Worm (Caenorhabditis elegans): ENCODE results near the gene prp-21.
"Not testable (repeated sequence)": the region's sequence is repeated elsewhere in the genome, so short reads cannot be mapped to it uniquely, and the experiment has no call there.

The prp-21 gene

ce11 chrII:441102-441501 is 43.6 kb upstream of the prp-21 start, which contains the start of gene C24H12.1:
Gene C24H12.1, plus strand, starts transcription at chrII:441402.
- TF ChIP-seq Y22D7AL.16 (tag; optimal IDR thresholded peaks at IDR 0.05); T23F11.4 (GFP tag; optimal IDR thresholded peaks at IDR 0.05); madf-2 (tag; optimal IDR thresholded peaks at IDR 0.05): not testable (repeated sequence)

ce11 chrII:454646-455045 is 30.0 kb upstream of the prp-21 start, which contains the start of gene W10D9.1:
Gene W10D9.1, plus strand, starts transcription at chrII:454946.
- not testable (repeated sequence) for TF ChIP-seq sox-4 (tag; optimal IDR thresholded peaks at IDR 0.05); ceh-45 (GFP tag; IDR thresholded peaks at IDR 0.05); ceh-34 (tag; optimal IDR thresholded peaks at IDR 0.05)

ce11 chrII:456371-456770 is 28.3 kb upstream of the prp-21 start:
- TF ChIP-seq Y22D7AL.16 (tag; optimal IDR thresholded peaks at IDR 0.05) = no peak
- no peak for TF ChIP-seq sox-2 (GFP tag; IDR thresholded peaks at IDR 0.05)
- no peak for TF ChIP-seq nfya-1 (tag; optimal IDR thresholded peaks at IDR 0.05)
- TF ChIP-seq mec-3 (tag; optimal IDR thresholded peaks at IDR 0.05; ENCODE audit: borderline replicate concordance) = no peak
- TF ChIP-seq ceh-6 (GFP tag; optimal IDR thresholded peaks at IDR 0.05) = no peak
- TF ChIP-seq eyg-1 (tag; optimal IDR thresholded peaks at IDR 0.05) = no peak
- TF ChIP-seq ceh-31 (tag; optimal IDR thresholded peaks at IDR 0.05) = no peak
- TF ChIP-seq dve-1 (tag; optimal IDR thresholded peaks at IDR 0.05) = no peak
- no peak for TF ChIP-seq ceh-19 (GFP tag; optimal IDR thresholded peaks at IDR 0.05)
- TF ChIP-seq pag-3 (tag; optimal IDR thresholded peaks at IDR 0.05; ENCODE audit: borderline replicate concordance) = no peak
- TF ChIP-seq C38D4.7 (GFP tag; optimal IDR thresholded peaks at IDR 0.05) = no peak

ce11 chrII:457790-458189 is 26.9 kb upstream of the prp-21 start, which contains the start of gene gvd-1:
Gene gvd-1, minus strand, starts transcription at chrII:457890.
- TF ChIP-seq ets-4 (tag; optimal IDR thresholded peaks at IDR 0.05) = no peak
- TF ChIP-seq elt-4 (tag; optimal IDR thresholded peaks at IDR 0.05) = no peak
- TF ChIP-seq pha-4 (tag; optimal IDR thresholded peaks at IDR 0.05) = no peak
- TF ChIP-seq F13H6.1 (tag; optimal IDR thresholded peaks at IDR 0.05) = no peak
- no peak for TF ChIP-seq odd-2 (tag; optimal IDR thresholded peaks at IDR 0.05)
- no peak for TF ChIP-seq ceh-18 (tag; optimal IDR thresholded peaks at IDR 0.05)
- TF ChIP-seq pax-1 (tag; optimal IDR thresholded peaks at IDR 0.05) = no peak
- TF ChIP-seq sox-4 (tag; optimal IDR thresholded peaks at IDR 0.05) = no peak
- no peak for TF ChIP-seq fax-1 (tag; optimal IDR thresholded peaks at IDR 0.05)
- TF ChIP-seq nfya-1 (tag; optimal IDR thresholded peaks at IDR 0.05) = no peak
- no peak for TF ChIP-seq pag-3 (tag; optimal IDR thresholded peaks at IDR 0.05; ENCODE audit: borderline replicate concordance)
- TF ChIP-seq pha-2 (tag; optimal IDR thresholded peaks at IDR 0.05) = no peak
- no peak for TF ChIP-seq hlh-6 (tag; optimal IDR thresholded peaks at IDR 0.05)
- no peak for TF ChIP-seq che-1 (tag; optimal IDR thresholded peaks at IDR 0.05)
- TF ChIP-seq hlh-8 (tag; optimal IDR thresholded peaks at IDR 0.05) = no peak
- no peak for TF ChIP-seq unc-55 (GFP tag; optimal IDR thresholded peaks at IDR 0.05)
- TF ChIP-seq ttx-3 (tag; optimal IDR thresholded peaks at IDR 0.05) = no peak
- no peak for TF ChIP-seq tbx-2 (tag; optimal IDR thresholded peaks at IDR 0.05)
- no peak for TF ChIP-seq ceh-34 (tag; optimal IDR thresholded peaks at IDR 0.05)
- no peak for TF ChIP-seq sdc-2 (tag; optimal IDR thresholded peaks at IDR 0.05)

ce11 chrII:460835-461234 is 23.8 kb upstream of the prp-21 start, which contains the start of gene W10D9.3:
Gene W10D9.3, minus strand, starts transcription at chrII:460935.
- no peak for TF ChIP-seq elt-2 (tag; optimal IDR thresholded peaks at IDR 0.05)
- TF ChIP-seq K09A11.1 (tag; optimal IDR thresholded peaks at IDR 0.05; ENCODE audit: insufficient read depth) = no peak
- TF ChIP-seq sox-2 (GFP tag; IDR thresholded peaks at IDR 0.05) = no peak
- no peak for TF ChIP-seq fkh-10 (GFP tag; optimal IDR thresholded peaks at IDR 0.05)
- no peak for TF ChIP-seq che-1 (tag; optimal IDR thresholded peaks at IDR 0.05)
- no peak for TF ChIP-seq syd-9 (tag; optimal IDR thresholded peaks at IDR 0.05)
- TF ChIP-seq nfya-1 (tag; optimal IDR thresholded peaks at IDR 0.05) = no peak
- no peak for TF ChIP-seq ets-4 (tag; optimal IDR thresholded peaks at IDR 0.05)
- TF ChIP-seq F13H6.1 (tag; optimal IDR thresholded peaks at IDR 0.05) = no peak
- TF ChIP-seq unc-42 (tag; optimal IDR thresholded peaks at IDR 0.05) = no peak
- TF ChIP-seq ceh-14 (tag; optimal IDR thresholded peaks at IDR 0.05) = no peak
- TF ChIP-seq unc-86 (tag; optimal IDR thresholded peaks at IDR 0.05) = no peak
- TF ChIP-seq ceh-45 (GFP tag; IDR thresholded peaks at IDR 0.05) = no peak
- TF ChIP-seq C38D4.7 (GFP tag; optimal IDR thresholded peaks at IDR 0.05) = no peak
- no peak for TF ChIP-seq fax-1 (tag; optimal IDR thresholded peaks at IDR 0.05)
- TF ChIP-seq zip-5 (tag; optimal IDR thresholded peaks at IDR 0.05) = no peak
- no peak for TF ChIP-seq sox-4 (tag; optimal IDR thresholded peaks at IDR 0.05)
- no peak for TF ChIP-seq pqm-1 (tag; optimal IDR thresholded peaks at IDR 0.05)
